Fruit fly (Drosophila melanogaster) whole organism, pupa: ENCODE results near the gene DEF8.

ENCODE experiments used
- EcR ChIP-seq: fragments of 200-800 bp; sonication (Bioruptor generic); optimal IDR thresholded peaks from 3 replicates; lab custom pipeline; 2019; ENCODE audit warnings: missing biosample characterization, missing genetic modification characterization, mild to moderate bottlenecking, moderate library complexity, missing genetic modification reagents
- Ets98B ChIP-seq: fragments of 200-800 bp; sonication (Bioruptor generic); IDR thresholded peaks from 2 replicates; pipeline ENCODE4 v1.3.6; 2022; ENCODE audit warnings: missing biosample characterization, missing genetic modification characterization

dm6 chr3L:12085691-12086078, 46.3 kb upstream of the DEF8 start:
- no peak for TF ChIP-seq EcR (GFP tag; lab: Kevin White, UChicago)
- TF ChIP-seq Ets98B (GFP tag; lab: Robert Waterston, UW): no peak
